Fruit fly (Drosophila melanogaster) whole organism, embryonic: ENCODE results near the gene CG2493.

Source experiments
- Asciz ChIP-seq: fragments of 200-800 bp; sonication (Bioruptor generic); optimal IDR thresholded peaks from 2 replicates; lab custom pipeline; 2017; ENCODE audit warnings: missing biosample characterization, mild to moderate bottlenecking, missing genetic modification characterization, missing genetic modification reagents
- Atf3 ChIP-seq: fragments of 200-800 bp; sonication (Bioruptor generic); optimal IDR thresholded peaks from 3 replicates; lab custom pipeline; 2016; ENCODE audit warnings: missing biosample characterization, missing genetic modification characterization
- CG10462 ChIP-seq: fragments of 200-800 bp; sonication (Bioruptor generic); optimal IDR thresholded peaks from 2 replicates; lab custom pipeline; 2016; ENCODE audit warnings: missing biosample characterization, missing genetic modification characterization
- CG10959 ChIP-seq: fragments of 200-800 bp; sonication (Bioruptor generic); IDR thresholded peaks from 2 replicates; pipeline ENCODE4 v1.3.6; 2022; ENCODE audit warnings: missing biosample characterization, missing genetic modification characterization
- CG11456 ChIP-seq: fragments of 200-800 bp; sonication (Bioruptor generic); IDR thresholded peaks from 3 replicates; pipeline ENCODE4 v1.3.6; 2022; ENCODE audit warnings: missing biosample characterization, missing genetic modification characterization
- CG12155 ChIP-seq: fragments of 200-800 bp; sonication (Bioruptor generic); optimal IDR thresholded peaks from 3 replicates; lab custom pipeline; 2016; ENCODE audit warnings: missing biosample characterization, missing genetic modification characterization
- CG1233 ChIP-seq: fragments of 200-800 bp; sonication (Bioruptor generic); optimal IDR thresholded peaks from 4 replicates; lab custom pipeline; 2018; ENCODE audit warnings: missing biosample characterization, mild to moderate bottlenecking, missing genetic modification characterization
- CG12391 ChIP-seq: fragments of 200-800 bp; sonication (Bioruptor generic); optimal IDR thresholded peaks from 3 replicates; lab custom pipeline; 2018; ENCODE audit warnings: missing biosample characterization, mild to moderate bottlenecking, missing genetic modification characterization, moderate library complexity
- CG12744 ChIP-seq: fragments of 200-800 bp; sonication (Bioruptor generic); optimal IDR thresholded peaks from 2 replicates; lab custom pipeline; 2016; ENCODE audit warnings: missing biosample characterization, missing genetic modification characterization
- CG13287 ChIP-seq: fragments of 200-800 bp; sonication (Bioruptor generic); IDR thresholded peaks from 2 replicates; pipeline ENCODE4 v1.3.6; 2022; ENCODE audit warnings: missing biosample characterization, missing genetic modification characterization; ENCODE audit not compliant: partially characterized antibody
- CG13894 ChIP-seq: fragments of 200-800 bp; sonication (Bioruptor generic); optimal IDR thresholded peaks from 3 replicates; lab custom pipeline; 2018; ENCODE audit warnings: missing biosample characterization, mild to moderate bottlenecking, missing genetic modification characterization, moderate library complexity
- CG15269 ChIP-seq: fragments of 200-800 bp; sonication (Bioruptor generic); optimal IDR thresholded peaks from 2 replicates; lab custom pipeline; 2018; ENCODE audit warnings: missing biosample characterization, mild to moderate bottlenecking, missing genetic modification characterization, moderate library complexity
- CG1602 ChIP-seq: fragments of 200-800 bp; sonication (Bioruptor generic); optimal IDR thresholded peaks from 3 replicates; lab custom pipeline; 2016; ENCODE audit warnings: missing biosample characterization, missing genetic modification characterization
- CG16815 ChIP-seq: fragments of 200-800 bp; sonication (Bioruptor generic); optimal IDR thresholded peaks from 3 replicates; lab custom pipeline; 2017; ENCODE audit warnings: missing biosample characterization, mild to moderate bottlenecking, missing genetic modification characterization
- CG17328 ChIP-seq: fragments of 200-800 bp; sonication (Bioruptor generic); IDR thresholded peaks from 2 replicates; pipeline ENCODE4 v1.3.6; 2022; ENCODE audit warnings: missing biosample characterization, missing genetic modification characterization
- CG17361 ChIP-seq: fragments of 200-800 bp; sonication (Bioruptor generic); IDR thresholded peaks from 3 replicates; pipeline ENCODE4 v1.3.6; 2022; ENCODE audit warnings: missing biosample characterization, missing genetic modification characterization
- CG18476 ChIP-seq: fragments of 200-800 bp; sonication (Bioruptor generic); optimal IDR thresholded peaks from 2 replicates; lab custom pipeline; 2016; ENCODE audit warnings: missing biosample characterization, mild to moderate bottlenecking, missing genetic modification characterization
- CG31441 ChIP-seq: fragments of 200-800 bp; sonication (Bioruptor generic); IDR thresholded peaks from 2 replicates; pipeline ENCODE4 v1.3.6; 2022; ENCODE audit warnings: missing biosample characterization, missing genetic modification characterization
- CG3281 ChIP-seq: fragments of 200-800 bp; sonication (Bioruptor generic); optimal IDR thresholded peaks from 3 replicates; lab custom pipeline; 2017; ENCODE audit warnings: missing biosample characterization, mild to moderate bottlenecking, missing genetic modification characterization
- CG6765 ChIP-seq: fragments of 200-800 bp; sonication (Bioruptor generic); optimal IDR thresholded peaks from 3 replicates; lab custom pipeline; 2017; ENCODE audit warnings: missing biosample characterization, mild to moderate bottlenecking, missing genetic modification characterization
- CG6813 ChIP-seq: fragments of 200-800 bp; sonication (Bioruptor generic); optimal IDR thresholded peaks from 2 replicates; lab custom pipeline; 2017; ENCODE audit warnings: missing biosample characterization, missing genetic modification characterization, mild to moderate bottlenecking, moderate library complexity, missing genetic modification reagents
- CG9609 ChIP-seq: fragments of 200-800 bp; sonication (Bioruptor generic); optimal IDR thresholded peaks from 3 replicates; lab custom pipeline; 2016; ENCODE audit warnings: missing biosample characterization, missing genetic modification characterization
- CG9727 ChIP-seq: fragments of 200-800 bp; sonication (Bioruptor generic); optimal IDR thresholded peaks from 3 replicates; lab custom pipeline; 2017; ENCODE audit warnings: missing biosample characterization, mild to moderate bottlenecking, missing genetic modification characterization
- Gsc ChIP-seq: fragments of 200-800 bp; sonication (Bioruptor generic); IDR thresholded peaks from 2 replicates; pipeline ENCODE4 v1.3.6; 2022; ENCODE audit warnings: missing biosample characterization, missing genetic modification characterization
- Gug ChIP-seq: fragments of 200-800 bp; sonication (Bioruptor generic); IDR thresholded peaks from 4 replicates; pipeline ENCODE4 v1.3.6; 2022; ENCODE audit warnings: missing biosample characterization, missing genetic modification characterization
- Jarid2 ChIP-seq: fragments of 200-800 bp; sonication (Bioruptor generic); optimal IDR thresholded peaks from 3 replicates; lab custom pipeline; 2017; ENCODE audit warnings: mild to moderate bottlenecking, missing biosample characterization, missing genetic modification reagents, missing genetic modification characterization
- MBD-R2 ChIP-seq: fragments of 200-800 bp; sonication (Bioruptor generic); IDR thresholded peaks from 2 replicates; pipeline ENCODE4 v1.3.6; 2022; ENCODE audit warnings: missing biosample characterization, missing genetic modification characterization
- Rfx ChIP-seq: fragments of 200-800 bp; sonication (Bioruptor generic); IDR thresholded peaks from 2 replicates; pipeline ENCODE4 v1.3.6; 2022; ENCODE audit warnings: missing biosample characterization, missing genetic modification characterization
- Six4 ChIP-seq: fragments of 200-800 bp; sonication (Bioruptor generic); optimal IDR thresholded peaks from 2 replicates; lab custom pipeline; 2016; ENCODE audit warnings: missing biosample characterization, missing genetic modification characterization
- aop ChIP-seq: fragments of 200-800 bp; sonication (Bioruptor generic); IDR thresholded peaks from 2 replicates; pipeline ENCODE4 v1.3.6; 2022; ENCODE audit warnings: missing biosample characterization, missing genetic modification characterization
- ase ChIP-seq: fragments of 200-800 bp; sonication (Bioruptor generic); IDR thresholded peaks from 3 replicates; pipeline ENCODE4 v1.3.6; 2022; ENCODE audit warnings: missing biosample characterization, missing genetic modification characterization
- ato ChIP-seq: fragments of 200-800 bp; sonication (Bioruptor generic); IDR thresholded peaks from 2 replicates; pipeline ENCODE4 v1.3.6; 2022; ENCODE audit warnings: missing biosample characterization, missing genetic modification characterization; ENCODE audit not compliant: partially characterized antibody
- btn ChIP-seq: fragments of 200-800 bp; sonication (Bioruptor generic); optimal IDR thresholded peaks from 2 replicates; lab custom pipeline; 2016; ENCODE audit warnings: missing biosample characterization, missing genetic modification characterization
- caup ChIP-seq: fragments of 200-800 bp; sonication (Bioruptor generic); optimal IDR thresholded peaks from 3 replicates; lab custom pipeline; 2017; ENCODE audit warnings: missing biosample characterization, mild to moderate bottlenecking, missing genetic modification characterization, moderate library complexity; ENCODE audit not compliant: severe bottlenecking
- croc ChIP-seq: fragments of 200-800 bp; sonication (Bioruptor generic); conservative IDR thresholded peaks from 3 replicates; pipeline ENCODE4 v1.3.6; 2022; ENCODE audit warnings: missing biosample characterization, missing genetic modification characterization
- cwo ChIP-seq: fragments of 200-800 bp; sonication (Bioruptor generic); optimal IDR thresholded peaks from 3 replicates; lab custom pipeline; 2017; ENCODE audit warnings: missing biosample characterization, missing genetic modification characterization, mild to moderate bottlenecking, moderate library complexity, missing genetic modification reagents
- dimm ChIP-seq: fragments of 200-800 bp; sonication (Bioruptor generic); IDR thresholded peaks from 2 replicates; pipeline ENCODE4 v1.3.6; 2022; ENCODE audit warnings: missing biosample characterization, missing genetic modification characterization
- fu2 ChIP-seq: fragments of 200-800 bp; sonication (Bioruptor generic); optimal IDR thresholded peaks from 2 replicates; lab custom pipeline; 2016; ENCODE audit warnings: missing biosample characterization, missing genetic modification characterization
- jigr1 ChIP-seq: fragments of 200-800 bp; sonication (Bioruptor generic); IDR thresholded peaks from 3 replicates; pipeline ENCODE4 v1.3.6; 2022; ENCODE audit warnings: missing biosample characterization, missing genetic modification characterization
- luna ChIP-seq: fragments of 200-800 bp; sonication (Bioruptor generic); optimal IDR thresholded peaks from 2 replicates; lab custom pipeline; 2016; ENCODE audit warnings: missing biosample characterization, missing genetic modification characterization
- p53 ChIP-seq: fragments of 200-800 bp; sonication (Bioruptor generic); optimal IDR thresholded peaks from 2 replicates; lab custom pipeline; 2016; ENCODE audit warnings: missing biosample characterization, missing genetic modification characterization
- phol ChIP-seq: fragments of 200-800 bp; sonication (Bioruptor generic); optimal IDR thresholded peaks from 3 replicates; lab custom pipeline; 2018; ENCODE audit warnings: missing biosample characterization, mild to moderate bottlenecking, missing genetic modification characterization, moderate library complexity
- rib ChIP-seq: fragments of 200-800 bp; sonication (Bioruptor generic); IDR thresholded peaks from 2 replicates; pipeline ENCODE4 v1.3.6; 2022; ENCODE audit warnings: missing biosample characterization, missing genetic modification characterization
- scrt ChIP-seq: fragments of 200-800 bp; sonication (Bioruptor generic); optimal IDR thresholded peaks from 2 replicates; lab custom pipeline; 2018; ENCODE audit warnings: missing biosample characterization, mild to moderate bottlenecking, missing genetic modification characterization, moderate library complexity
- sens ChIP-seq: fragments of 200-800 bp; sonication (Bioruptor generic); peaks from one replicate; lab custom pipeline; 2016; ENCODE audit warnings: missing biosample characterization, missing genetic modification characterization
- slbo ChIP-seq: fragments of 200-800 bp; sonication (Bioruptor generic); IDR thresholded peaks from 2 replicates; pipeline ENCODE4 v1.3.6; 2022; ENCODE audit warnings: missing biosample characterization, missing genetic modification characterization
- stc ChIP-seq: fragments of 200-800 bp; sonication (Bioruptor generic); IDR thresholded peaks from 2 replicates; pipeline ENCODE4 v1.3.6; 2022; ENCODE audit warnings: missing biosample characterization, missing genetic modification characterization
- vnd ChIP-seq: fragments of 200-800 bp; sonication (Bioruptor generic); IDR thresholded peaks from 3 replicates; pipeline ENCODE4 v1.3.6; 2022; ENCODE audit warnings: missing biosample characterization, missing genetic modification characterization; ENCODE audit not compliant: partially characterized antibody
- vvl ChIP-seq: fragments of 200-800 bp; sonication (Bioruptor generic); IDR thresholded peaks from 2 replicates; pipeline ENCODE4 v1.3.6; 2022; ENCODE audit warnings: missing biosample characterization, missing genetic modification characterization
- wdn ChIP-seq: fragments of 200-800 bp; sonication (Bioruptor generic); IDR thresholded peaks from 2 replicates; pipeline ENCODE4 v1.3.6; 2022; ENCODE audit warnings: missing biosample characterization, missing genetic modification characterization
- wor ChIP-seq: fragments of 200-800 bp; sonication (Bioruptor generic); IDR thresholded peaks from 2 replicates; pipeline ENCODE4 v1.3.6; 2022; ENCODE audit warnings: missing biosample characterization, missing genetic modification characterization

The CG2493 gene

DNA sequence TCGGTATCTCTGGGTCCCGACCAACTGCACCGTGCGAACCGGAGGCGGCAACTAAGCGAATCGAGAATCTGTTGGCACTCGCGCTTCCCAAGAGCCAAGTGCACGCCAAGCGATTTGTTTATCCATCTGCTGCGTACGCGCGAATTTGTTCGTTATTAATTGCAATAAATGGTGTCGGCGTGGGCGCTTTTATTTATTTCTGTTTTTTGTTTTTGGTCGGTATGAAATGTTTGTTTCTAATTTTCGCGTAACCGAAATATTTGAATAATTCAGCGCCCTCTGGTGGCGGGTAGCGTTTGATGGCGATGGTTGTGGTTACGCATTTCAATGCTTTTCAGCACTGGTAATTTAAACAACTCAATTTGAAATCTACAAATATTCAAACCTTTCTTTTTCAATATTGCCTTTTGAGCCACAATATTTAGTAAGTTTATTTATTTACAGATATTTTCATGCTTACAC lies 48.5 kb downstream of the CG2493 start, which contains the start of gene CG10947 (continued):
- TF ChIP-seq CG13287 (GFP tag; lab: Robert Waterston, UW) (peak; percentile 75), CG12391 (tag; lab: Kevin White, UChicago) (peak; percentile 35), vvl (GFP tag; lab: Robert Waterston, UW) (peak; percentile 85), CG1602 (GFP tag; lab: Kevin White, UChicago) (peak; percentile 62), jigr1 (GFP tag; lab: Robert Waterston, UW) (no peak), Rfx (peak; percentile 90), scrt (GFP tag; lab: Kevin White, UChicago) (no peak), CG1233 (peak; percentile 56), CG6813 (GFP tag; lab: Kevin White, UChicago) (peak; percentile 35), stc (GFP tag; lab: Robert Waterston, UW) (no peak), CG31441 (GFP tag; lab: Robert Waterston, UW) (peak; percentile 37; the same call in 1 of the 2 replicates), luna (peak; percentile 53), fu2 (GFP tag; lab: Kevin White, UChicago) (peak; percentile 43), btn (peak; percentile 41), caup (peak; percentile 82), ase (GFP tag; lab: Robert Waterston, UW) (0 out of 3 replicates have a peak, but pooled peaks have one; percentile 14), Gsc (no peak), CG16815 (GFP tag; lab: Kevin White, UChicago) (peak; percentile 27), CG9727 (GFP tag; lab: Kevin White, UChicago) (peak; percentile 61), p53 (GFP tag; lab: Kevin White, UChicago) (no peak), wdn (GFP tag; lab: Robert Waterston, UW) (peak; percentile 49; the same call in 1 of the 2 replicates), CG3281 (GFP tag; lab: Kevin White, UChicago) (peak; percentile 50), CG17361 (GFP tag; lab: Robert Waterston, UW) (0 out of 3 replicates have a peak, but pooled peaks have one; percentile 26), CG15269 (tag; lab: Kevin White, UChicago) (peak; percentile 60), Asciz (GFP tag; lab: Kevin White, UChicago) (peak; percentile 63), croc (GFP tag; lab: Robert Waterston, UW) (no peak; the same call in 2 of the 3 replicates), ato (peak; percentile 39; the same call in 1 of the 2 replicates), slbo (GFP tag; lab: Robert Waterston, UW) (peak; percentile 71), aop (GFP tag; lab: Robert Waterston, UW) (no peak), rib (GFP tag; lab: Robert Waterston, UW) (peak; percentile 48; the same call in 1 of the 2 replicates), cwo (GFP tag; lab: Kevin White, UChicago) (no peak), Gug (no peak), CG17328 (GFP tag; lab: Robert Waterston, UW) (peak; percentile 55; the same call in 1 of the 2 replicates), MBD-R2 (GFP tag; lab: Robert Waterston, UW) (peak; percentile 62), Atf3 (GFP tag; lab: Kevin White, UChicago) (peak; percentile 65), sens (GFP tag; lab: Kevin White, UChicago) (peak; percentile 90), CG13894 (tag; lab: Kevin White, UChicago) (no peak), Jarid2 (GFP tag; lab: Kevin White, UChicago) (no peak), CG10462 (GFP tag; lab: Kevin White, UChicago) (peak; percentile 49), CG10959 (GFP tag; lab: Robert Waterston, UW) (no peak), vnd (GFP tag; lab: Robert Waterston, UW) (peak; percentile 51; the same call in 2 of the 3 replicates), Six4 (GFP tag; lab: Kevin White, UChicago) (peak; percentile 44), CG12155 (GFP tag; lab: Kevin White, UChicago) (peak; percentile 45), phol (tag; lab: Kevin White, UChicago) (peak; percentile 41), CG9609 (GFP tag; lab: Kevin White, UChicago) (peak; percentile 53), CG11456 (peak; percentile 86), CG6765 (peak; percentile 25), CG12744 (GFP tag; lab: Kevin White, UChicago) (peak; percentile 60), CG18476 (peak; percentile 46), dimm (GFP tag; lab: Robert Waterston, UW) (no peak), wor (GFP tag; lab: Robert Waterston, UW) (no peak)
